Worm (Caenorhabditis elegans) whole organism, L4 larva: ENCODE results near the gene hmp-1.

Source experiments
- F26F4.8 ChIP-seq: fragments of 200-800 bp; sonication (Bioruptor generic); conservative IDR thresholded peaks from 2 replicates; pipeline ENCODE4 v1.3.6; 2022; ENCODE audit warnings: missing genetic modification characterization, missing compliant biosample characterization
- F37D6.2 ChIP-seq: sonication (generic microtip); optimal IDR thresholded peaks from 2 replicates; lab custom pipeline; 2016; ENCODE audit warnings: mild to moderate bottlenecking, missing genetic modification characterization, missing compliant biosample characterization
- F44E2.7 ChIP-seq: fragments of 200-800 bp; sonication (Bioruptor generic); IDR thresholded peaks from 2 replicates; pipeline ENCODE4 v2.1.2; 2022; ENCODE audit warnings: missing genetic modification characterization, missing compliant biosample characterization
- T20F7.1 ChIP-seq: fragments of 200-800 bp; sonication (Bioruptor generic); optimal IDR thresholded peaks from 2 replicates; lab custom pipeline; 2018; ENCODE audit warnings: mild to moderate bottlenecking, missing genetic modification characterization, missing compliant biosample characterization
- T26A8.4 ChIP-seq: fragments of 200-800 bp; sonication (Bioruptor generic); IDR thresholded peaks from 2 replicates; pipeline ENCODE4 v1.3.6; 2022; ENCODE audit warnings: missing genetic modification characterization, missing compliant biosample characterization
- Y105C5A.15 ChIP-seq: fragments of 200-800 bp; sonication (Bioruptor generic); IDR thresholded peaks from 2 replicates; pipeline ENCODE4 v1.3.6; 2022; ENCODE audit warnings: missing genetic modification characterization, missing compliant biosample characterization
- Y75B8A.6 ChIP-seq: fragments of 200-800 bp; sonication (Bioruptor generic); IDR thresholded peaks from 2 replicates; pipeline ENCODE4 v1.3.6; 2022; ENCODE audit warnings: missing genetic modification reagents, missing genetic modification characterization, missing compliant biosample characterization
- ZK337.2 ChIP-seq: fragments of 200-800 bp; sonication (Bioruptor generic); IDR thresholded peaks from 2 replicates; pipeline ENCODE4 v1.3.6; 2022; ENCODE audit warnings: missing genetic modification reagents, missing genetic modification characterization, missing compliant biosample characterization
- ZK546.5 ChIP-seq, 2 experiments: sonication (generic microtip); optimal IDR thresholded peaks; 2 replicates each; lab custom pipeline; 2017; ENCODE audit warnings: missing biosample characterization in 2 of 2, missing genetic modification characterization in 2 of 2
- aha-1 ChIP-seq: fragments of 150-350 bp; peaks from one replicate; lab custom pipeline; 2014; ENCODE audit warnings: missing biosample characterization, missing genetic modification characterization
- aly-2 ChIP-seq: sonication (generic microtip); optimal IDR thresholded peaks from 2 replicates; lab custom pipeline; 2018; ENCODE audit warnings: missing biosample characterization, missing genetic modification characterization
- attf-4 ChIP-seq: sonication (generic microtip); optimal IDR thresholded peaks from 3 replicates; lab custom pipeline; 2017; ENCODE audit warnings: missing biosample characterization, missing genetic modification characterization
- ceh-20 ChIP-seq: fragments of 200-800 bp; sonication (Bioruptor generic); IDR thresholded peaks from 2 replicates; pipeline ENCODE4 v1.3.6; 2022; ENCODE audit warnings: missing genetic modification reagents, missing genetic modification characterization, missing compliant biosample characterization
- ceh-44 ChIP-seq: fragments of 200-800 bp; sonication (Bioruptor generic); IDR thresholded peaks from 2 replicates; pipeline ENCODE4 v1.3.6; 2022; ENCODE audit warnings: missing genetic modification reagents, missing genetic modification characterization, missing compliant biosample characterization
- ceh-82 ChIP-seq: sonication (generic microtip); optimal IDR thresholded peaks from 2 replicates; lab custom pipeline; 2017; ENCODE audit warnings: missing biosample characterization, missing genetic modification characterization
- cey-2 ChIP-seq: sonication (generic microtip); optimal IDR thresholded peaks from 3 replicates; lab custom pipeline; 2017; ENCODE audit warnings: missing genetic modification characterization, mild to moderate bottlenecking, missing compliant biosample characterization, antibody characterized with exemption, borderline replicate concordance; ENCODE audit not compliant: insufficient read depth
- ctbp-1 ChIP-seq: fragments of 200-800 bp; sonication (Bioruptor generic); IDR thresholded peaks from 2 replicates; pipeline ENCODE4 v1.3.6; 2022; ENCODE audit warnings: missing genetic modification reagents, missing genetic modification characterization, missing compliant biosample characterization
- daf-16 ChIP-seq, 3 experiments: sonication (generic microtip); optimal IDR thresholded peaks; 2 replicates each; lab custom pipeline; 2016 to 2017; ENCODE audit warnings: missing genetic modification characterization in 3 of 3, missing genetic modification reagents in 3 of 3, mild to moderate bottlenecking in 2 of 3, missing compliant biosample characterization in 2 of 3, missing biosample characterization in 1 of 3, moderate library complexity in 1 of 3
- daf-19 ChIP-seq: fragments of 200-800 bp; sonication (Bioruptor generic); conservative IDR thresholded peaks from 2 replicates; pipeline ENCODE4 v1.3.6; 2022; ENCODE audit warnings: missing genetic modification characterization, missing compliant biosample characterization
- dmd-6 ChIP-seq: fragments of 200-800 bp; sonication (Bioruptor generic); IDR thresholded peaks from 2 replicates; pipeline ENCODE4 v1.3.6; 2022; ENCODE audit warnings: missing genetic modification reagents, missing genetic modification characterization, missing compliant biosample characterization
- dmd-9 ChIP-seq: fragments of 200-800 bp; sonication (Bioruptor generic); IDR thresholded peaks from 2 replicates; pipeline ENCODE4 v1.3.6; 2022; ENCODE audit warnings: missing genetic modification reagents, missing genetic modification characterization, missing compliant biosample characterization
- egl-43 ChIP-seq: fragments of 200-800 bp; sonication (Bioruptor generic); IDR thresholded peaks from 2 replicates; pipeline ENCODE4 v1.3.6; 2022; ENCODE audit warnings: missing genetic modification reagents, missing genetic modification characterization, missing compliant biosample characterization
- fkh-10 ChIP-seq: fragments of 150-350 bp; optimal IDR thresholded peaks from 2 replicates; lab custom pipeline; 2014; ENCODE audit warnings: missing biosample characterization, missing genetic modification reagents, missing genetic modification characterization
- fos-1 ChIP-seq: fragments of 150-350 bp; optimal IDR thresholded peaks from 2 replicates; lab custom pipeline; 2014; ENCODE audit warnings: missing biosample characterization, missing genetic modification characterization
- gei-8 ChIP-seq: fragments of 200-800 bp; sonication (Bioruptor generic); optimal IDR thresholded peaks from 2 replicates; lab custom pipeline; 2018; ENCODE audit warnings: mild to moderate bottlenecking, missing genetic modification characterization, missing compliant biosample characterization
- hmg-1.1 ChIP-seq: fragments of 200-800 bp; sonication (Bioruptor generic); IDR thresholded peaks from 2 replicates; pipeline ENCODE4 v1.3.6; 2022; ENCODE audit warnings: missing genetic modification reagents, missing genetic modification characterization, missing compliant biosample characterization
- lin-1 ChIP-seq: fragments of 200-800 bp; sonication (Bioruptor generic); IDR thresholded peaks from 2 replicates; pipeline ENCODE4 v1.3.6; 2022; ENCODE audit warnings: missing genetic modification reagents, missing genetic modification characterization, missing compliant biosample characterization
- mdl-1 ChIP-seq, 2 experiments: fragments of 150-350 bp in 1 of 2; sonication (generic microtip) in 1 of 2; optimal IDR thresholded peaks; 2 replicates each; lab custom pipeline; 2014 to 2017; ENCODE audit warnings: missing biosample characterization in 2 of 2, missing genetic modification characterization in 2 of 2
- mes-2 ChIP-seq: sonication (generic microtip); optimal IDR thresholded peaks from 2 replicates; lab custom pipeline; 2016; ENCODE audit warnings: missing genotype, mild to moderate bottlenecking, missing genetic modification characterization, missing compliant biosample characterization; ENCODE audit not compliant: poor library complexity, severe bottlenecking
- nhr-102 ChIP-seq: sonication (generic microtip); optimal IDR thresholded peaks from 2 replicates; lab custom pipeline; 2016; ENCODE audit warnings: mild to moderate bottlenecking, missing genetic modification characterization, moderate library complexity, missing compliant biosample characterization
- nhr-11 ChIP-seq: fragments of 150-350 bp; optimal IDR thresholded peaks from 2 replicates; lab custom pipeline; 2014; ENCODE audit warnings: missing biosample characterization, missing genetic modification characterization
- nhr-237 ChIP-seq: sonication (generic microtip); optimal IDR thresholded peaks from 2 replicates; lab custom pipeline; 2017; ENCODE audit warnings: missing biosample characterization, missing genetic modification characterization
- nhr-25 ChIP-seq: sonication (generic microtip); optimal IDR thresholded peaks from 2 replicates; lab custom pipeline; 2017; ENCODE audit warnings: missing genetic modification characterization, mild to moderate bottlenecking, missing compliant biosample characterization, antibody characterized with exemption, moderate library complexity, borderline replicate concordance; ENCODE audit not compliant: insufficient read depth
- nhr-28 ChIP-seq: fragments of 150-350 bp; optimal IDR thresholded peaks from 2 replicates; lab custom pipeline; 2014; ENCODE audit warnings: missing biosample characterization, missing genetic modification characterization
- nhr-42 ChIP-seq: fragments of 200-800 bp; sonication (Bioruptor generic); IDR thresholded peaks from 2 replicates; pipeline ENCODE4 v1.3.6; 2022; ENCODE audit warnings: missing genetic modification characterization, missing compliant biosample characterization
- nhr-76 ChIP-seq: fragments of 150-350 bp; optimal IDR thresholded peaks from 2 replicates; lab custom pipeline; 2014; ENCODE audit warnings: missing biosample characterization, missing genetic modification characterization
- pha-4 ChIP-seq, 2 experiments: fragments of 150-350 bp in 1 of 2; fragments of 200-800 bp in 1 of 2; sonication (Bioruptor generic) in 1 of 2; IDR thresholded peaks in 1 of 2; optimal IDR thresholded peaks in 1 of 2; 2 replicates each; pipeline versions ENCODE4 v1.3.6 to Lab custom; 2014 to 2022; ENCODE audit warnings: missing genetic modification characterization in 2 of 2, missing genetic modification reagents in 2 of 2, missing biosample characterization in 1 of 2, missing compliant biosample characterization in 1 of 2
- php-3 ChIP-seq: fragments of 200-800 bp; sonication (Bioruptor generic); IDR thresholded peaks from 2 replicates; pipeline ENCODE4 v1.3.6; 2022; ENCODE audit warnings: missing genetic modification reagents, missing genetic modification characterization, missing compliant biosample characterization
- saeg-2 ChIP-seq: fragments of 200-800 bp; sonication (Bioruptor generic); IDR thresholded peaks from 2 replicates; pipeline ENCODE4 v1.3.6; 2022; ENCODE audit warnings: missing genetic modification reagents, missing genetic modification characterization, missing compliant biosample characterization
- sdz-12 ChIP-seq: fragments of 200-800 bp; sonication (Bioruptor generic); optimal IDR thresholded peaks from 2 replicates; lab custom pipeline; 2018; ENCODE audit warnings: mild to moderate bottlenecking, missing genetic modification characterization, missing compliant biosample characterization
- skn-1 ChIP-seq: fragments of 150-350 bp; optimal IDR thresholded peaks from 2 replicates; lab custom pipeline; 2014; ENCODE audit warnings: missing biosample characterization, missing genetic modification characterization
- snpc-4 ChIP-seq: fragments of 150-350 bp; optimal IDR thresholded peaks from 2 replicates; lab custom pipeline; 2014; ENCODE audit warnings: missing biosample characterization, missing genetic modification characterization
- spr-3 ChIP-seq: fragments of 200-800 bp; sonication (Bioruptor generic); optimal IDR thresholded peaks from 2 replicates; lab custom pipeline; 2018; ENCODE audit warnings: mild to moderate bottlenecking, missing genetic modification characterization, missing compliant biosample characterization
- tag-97 ChIP-seq: fragments of 200-800 bp; sonication (Bioruptor generic); IDR thresholded peaks from 2 replicates; pipeline ENCODE4 v1.3.6; 2022; ENCODE audit warnings: missing genetic modification characterization, missing compliant biosample characterization
- tra-1 ChIP-seq: fragments of 200-800 bp; sonication (Bioruptor generic); IDR thresholded peaks from 2 replicates; pipeline ENCODE4 v1.3.6; 2022; ENCODE audit warnings: missing genetic modification reagents, missing genetic modification characterization, missing compliant biosample characterization
- unc-62 ChIP-seq, 3 experiments: fragments of 150-350 bp in 1 of 3; sonication (generic microtip); optimal IDR thresholded peaks in 2 of 3; peaks in 1 of 3; 1 replicate in 1 of 3; 2 replicates in 2 of 3; lab custom pipeline; 2014 to 2017; ENCODE audit warnings: missing biosample characterization in 3 of 3, missing genetic modification characterization in 3 of 3, missing genetic modification reagents in 3 of 3, missing genotype in 1 of 3
- zag-1 ChIP-seq: fragments of 150-350 bp; optimal IDR thresholded peaks from 2 replicates; lab custom pipeline; 2014; ENCODE audit warnings: missing biosample characterization, missing genetic modification characterization
- zfp-2 ChIP-seq: sonication (generic microtip); optimal IDR thresholded peaks from 2 replicates; lab custom pipeline; 2016; ENCODE audit warnings: mild to moderate bottlenecking, missing genetic modification characterization, missing compliant biosample characterization
- zip-11 ChIP-seq: fragments of 200-800 bp; sonication (Bioruptor generic); IDR thresholded peaks from 2 replicates; pipeline ENCODE4 v1.3.6; 2022; ENCODE audit warnings: missing genetic modification characterization, missing compliant biosample characterization
- ztf-7 ChIP-seq: fragments of 150-350 bp; optimal IDR thresholded peaks from 2 replicates; lab custom pipeline; 2014; ENCODE audit warnings: missing biosample characterization, missing genetic modification characterization

Gene hmp-1

ce11 chrV:11802508-11802907 is 43.2 kb upstream of the hmp-1 start (continued):
- TF ChIP-seq dmd-9 (GFP tag; lab: Robert Waterston, UW) (no peak), T26A8.4 (peak; percentile 34; the same call in 1 of the 2 replicates), gei-8 (GFP tag; lab: Kevin White, UChicago) (peak; percentile 86), nhr-11 (tag; lab: Kevin White, UChicago) (no peak), T20F7.1 (GFP tag; lab: Kevin White, UChicago) (no peak), aha-1 (tag; lab: Kevin White, UChicago) (peak; percentile 87), F44E2.7 (no peak), saeg-2 (0 out of 2 replicates have a peak, but pooled peaks have one; percentile 24), ceh-82 (tag; lab: Kevin White, UChicago) (no peak), mdl-1 (tag; optimal IDR thresholded peaks at IDR 0.05; lab: Kevin White, UChicago) (peak; percentile 83 to 94), hmg-1.1 (GFP tag; lab: Robert Waterston, UW) (0 out of 2 replicates have a peak, but pooled peaks have one; percentile 11), ztf-7 (tag; lab: Kevin White, UChicago) (no peak), fos-1 (tag; lab: Kevin White, UChicago) (no peak), egl-43 (GFP tag; lab: Robert Waterston, UW) (no peak), F37D6.2 (tag; lab: Kevin White, UChicago) (no peak), Y105C5A.15 (GFP tag; lab: Robert Waterston, UW) (no peak), zfp-2 (tag; lab: Kevin White, UChicago) (no peak), nhr-102 (tag; lab: Kevin White, UChicago) (peak; percentile 65), ZK337.2 (GFP tag; lab: Robert Waterston, UW) (no peak), nhr-25 (tag; lab: Kevin White, UChicago) (peak; percentile 86), mes-2 (tag; lab: Kevin White, UChicago) (no peak), unc-62 (GFP tag; optimal IDR thresholded peaks at IDR 0.05 in 1 of 2; lab: Kevin White, UChicago) (peak in 1 of 2 experiments; percentile 95), unc-62 (tag; optimal IDR thresholded peaks at IDR 0.05; lab: Kevin White, UChicago) (no peak), nhr-237 (tag; lab: Kevin White, UChicago) (peak; percentile 24), snpc-4 (no peak), ctbp-1 (peak; percentile 45; the same call in 1 of the 2 replicates), daf-16 (GFP tag; optimal IDR thresholded peaks at IDR 0.05; lab: Kevin White, UChicago) (no peak), daf-16 (tag; optimal IDR thresholded peaks at IDR 0.05; lab: Kevin White, UChicago) (no peak), pha-4 (GFP tag; IDR thresholded peaks at IDR 0.05; lab: Robert Waterston, UW) (no peak), pha-4 (tag; optimal IDR thresholded peaks at IDR 0.05; lab: Kevin White, UChicago) (no peak), tag-97 (no peak), skn-1 (no peak), attf-4 (tag; lab: Kevin White, UChicago) (no peak), ceh-20 (peak; percentile 75; the same call in 1 of the 2 replicates), lin-1 (GFP tag; lab: Robert Waterston, UW) (no peak), daf-19 (no peak), nhr-76 (tag; lab: Kevin White, UChicago) (no peak), spr-3 (no peak), cey-2 (tag; lab: Kevin White, UChicago) (peak; percentile 94), fkh-10 (GFP tag; lab: Kevin White, UChicago) (no peak), Y75B8A.6 (GFP tag; lab: Robert Waterston, UW) (no peak), zip-11 (GFP tag; lab: Robert Waterston, UW) (no peak), tra-1 (peak; percentile 61; the same call in 1 of the 2 replicates), ceh-44 (no peak), F26F4.8 (GFP tag; lab: Robert Waterston, UW) (no peak), nhr-28 (peak; percentile 86), sdz-12 (GFP tag; lab: Kevin White, UChicago) (no peak), ZK546.5 (tag; optimal IDR thresholded peaks at IDR 0.05; lab: Kevin White, UChicago) (no peak), nhr-42 (GFP tag; lab: Robert Waterston, UW) (no peak), dmd-6 (GFP tag; lab: Robert Waterston, UW) (peak; percentile 87), php-3 (GFP tag; lab: Robert Waterston, UW) (no peak; the same call in 1 of the 2 replicates), aly-2 (no peak), zag-1 (no peak)
